Worm (Caenorhabditis elegans) whole organism, mixed stage, embryonic: ENCODE data around the gene bgnt-1.5.

ENCODE experiments used
- ceh-83 ChIP-seq: fragments of 200-800 bp; sonication (Bioruptor generic); optimal IDR thresholded peaks from 2 replicates; lab custom pipeline; 2018; ENCODE audit warnings: mild to moderate bottlenecking, missing genetic modification characterization, missing compliant biosample characterization
- lsy-2 ChIP-seq: fragments of 150-350 bp; optimal IDR thresholded peaks from 2 replicates; lab custom pipeline; 2014; ENCODE audit warnings: missing biosample characterization, missing genetic modification characterization
- nhr-76 ChIP-seq: sonication (generic microtip); optimal IDR thresholded peaks from 2 replicates; lab custom pipeline; 2017; ENCODE audit warnings: missing biosample characterization, missing genetic modification characterization

ce11 chrX:13182012-13182411 is 50.1 kb downstream of the bgnt-1.5 start:
- TF ChIP-seq ceh-83 (GFP tag; lab: Kevin White, UChicago) (no peak), nhr-76 (tag; lab: Kevin White, UChicago) (no peak), lsy-2 (no peak)
